Worm (Caenorhabditis elegans): ENCODE data around the gene C24A8.5.

DNA sequence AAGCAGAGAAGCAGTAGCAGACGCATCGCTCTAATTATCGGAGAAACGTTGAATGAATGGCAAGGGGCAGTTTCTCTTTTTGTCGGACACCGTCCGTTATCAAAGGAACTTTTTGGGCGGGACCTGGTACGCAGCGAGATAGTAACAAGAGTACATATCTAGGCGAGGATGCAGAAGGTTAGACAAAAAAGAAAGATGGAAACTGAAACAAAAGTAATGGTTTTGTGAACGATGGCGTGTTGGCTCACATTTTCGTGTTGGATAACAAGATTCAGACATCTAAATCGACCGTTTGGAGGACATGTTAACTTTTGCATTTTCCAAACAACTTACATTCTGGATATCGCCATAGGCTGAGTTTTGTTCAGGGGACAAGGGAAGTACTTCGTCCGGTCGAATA lies 28.8 kb upstream of the C24A8.5 start, which contains the start of gene F14H12.6:
- TF ChIP-seq rpc-1 (optimal IDR thresholded peaks at IDR 0.05) (no peak), rpc-1 (tag; optimal IDR thresholded peaks at IDR 0.05) (no peak), ceh-79 (tag; optimal IDR thresholded peaks at IDR 0.05) (no peak), madf-8 (GFP tag; conservative IDR thresholded peaks at IDR 0.05) (no peak), snpc-4 (GFP tag; optimal IDR thresholded peaks at IDR 0.05) (no peak), snpc-4 (tag; optimal IDR thresholded peaks at IDR 0.05) (no peak), ama-1 (optimal IDR thresholded peaks at IDR 0.05) (no peak), ama-1 (GFP tag; optimal IDR thresholded peaks at IDR 0.05) (no peak), ceh-40 (GFP tag; IDR thresholded peaks at IDR 0.05) (no peak), attf-6 (GFP tag; IDR thresholded peaks at IDR 0.05) (no peak), athp-1 (tag; optimal IDR thresholded peaks at IDR 0.05) (no peak), nfya-1 (tag; optimal IDR thresholded peaks at IDR 0.05; ENCODE audit: borderline replicate concordance, insufficient read depth) (no peak)

Data from whole organism, young adult.